Fruit fly (Drosophila melanogaster): Measurements from ENCODE around the gene Dlip1.

DNA sequence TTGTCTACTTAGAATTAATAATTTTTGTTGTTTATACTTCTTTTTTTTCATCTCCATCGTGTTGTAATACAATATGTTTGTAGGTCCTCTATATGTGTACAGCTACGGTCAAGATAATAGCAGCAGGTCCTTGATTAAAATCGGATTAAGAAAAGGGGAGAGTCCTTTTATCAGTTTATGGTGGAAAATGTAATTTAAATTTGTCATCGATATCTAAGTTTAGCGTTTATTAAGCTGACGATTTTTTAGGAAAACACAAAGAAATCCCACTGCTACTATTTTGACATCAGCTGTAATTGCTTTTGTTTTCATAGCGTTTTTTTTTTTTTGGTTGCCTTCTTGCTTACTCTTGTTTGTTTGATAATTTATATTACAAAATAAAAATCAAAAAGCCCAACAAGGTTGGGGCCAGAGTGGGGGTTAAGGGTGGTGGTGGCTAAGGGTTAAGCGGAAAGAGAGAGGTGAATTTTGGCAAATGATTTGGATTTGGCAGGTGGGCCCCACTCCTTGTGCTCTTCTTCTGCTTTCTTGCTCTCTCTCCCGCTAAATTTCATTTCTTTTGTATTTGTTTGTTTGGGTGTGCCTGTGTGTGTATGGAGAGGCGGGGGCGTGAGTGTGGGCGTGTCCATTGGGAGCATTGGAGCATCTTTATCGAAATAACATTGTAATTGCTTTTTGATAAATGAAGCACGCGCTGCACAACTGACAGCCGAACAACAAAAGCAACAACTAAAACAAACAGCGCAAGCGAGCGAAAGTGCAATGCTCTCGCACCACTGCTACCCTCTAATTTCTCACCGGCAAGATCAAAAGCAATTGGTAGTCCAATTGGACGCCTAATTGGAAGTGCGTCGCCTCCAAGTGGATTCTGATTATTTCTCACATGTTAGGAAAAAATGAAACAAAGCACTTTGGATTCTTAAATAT lies 37.3 kb upstream of the Dlip1 start:
- peak; percentile 31 for TF ChIP-seq CG10631 (GFP tag; optimal IDR thresholded peaks at IDR 0.05)
- no peak for TF ChIP-seq fd85E (GFP tag; optimal IDR thresholded peaks at IDR 0.05)
- no peak for TF ChIP-seq dac (GFP tag; optimal IDR thresholded peaks at IDR 0.05)
- no peak for TF ChIP-seq CG8632 (GFP tag; optimal IDR thresholded peaks at IDR 0.05)
- peak; percentile 60 for TF ChIP-seq CG15336 (GFP tag; IDR thresholded peaks at IDR 0.05)
- TF ChIP-seq CG6163 (GFP tag; IDR thresholded peaks at IDR 0.05) = peak; percentile 28; the same call in 1 of the 3 replicates
- no peak for TF ChIP-seq CG1621 (tag; optimal IDR thresholded peaks at IDR 0.05)
- no peak for TF ChIP-seq CG9139 (GFP tag; optimal IDR thresholded peaks at IDR 0.05)
- peak; percentile 35 for TF ChIP-seq OdsH (GFP tag; optimal IDR thresholded peaks at IDR 0.05)
- TF ChIP-seq Sox14 (GFP tag; optimal IDR thresholded peaks at IDR 0.05) = peak; percentile 40
- no peak for TF ChIP-seq CG16779 (tag; optimal IDR thresholded peaks at IDR 0.05)
- peak; percentile 50; the same call in 1 of the 3 replicates for TF ChIP-seq eg (GFP tag; IDR thresholded peaks at IDR 0.05)
